Fruit fly (Drosophila melanogaster) whole organism, wandering third instar larva: ENCODE results near the gene CG17065.

Experiments
- Abd-B ChIP-seq: fragments of >200 bp; optimal IDR thresholded peaks from 2 replicates; lab custom pipeline; 2017; ENCODE audit warnings: missing biosample characterization, missing genetic modification characterization
- CG32264 ChIP-seq: fragments of 200-800 bp; sonication (Bioruptor generic); optimal IDR thresholded peaks from 2 replicates; lab custom pipeline; 2016; ENCODE audit warnings: missing biosample characterization, missing genetic modification characterization
- CG9705 ChIP-seq: fragments of 200-800 bp; sonication (Bioruptor generic); optimal IDR thresholded peaks from 2 replicates; lab custom pipeline; 2018; ENCODE audit warnings: missing biosample characterization, mild to moderate bottlenecking, missing genetic modification characterization
- CrebA ChIP-seq: fragments of 200-800 bp; sonication (Bioruptor generic); optimal IDR thresholded peaks from 2 replicates; lab custom pipeline; 2016; ENCODE audit warnings: missing biosample characterization, mild to moderate bottlenecking, missing genetic modification characterization, borderline replicate concordance
- Dfd ChIP-seq: fragments of >200 bp; optimal IDR thresholded peaks from 2 replicates; lab custom pipeline; 2017; ENCODE audit warnings: missing biosample characterization, missing genetic modification characterization
- Dif ChIP-seq: fragments of 200-275, 200-300 bp; sonication (Bioruptor generic); optimal IDR thresholded peaks from 2 replicates; lab custom pipeline; 2018; ENCODE audit warnings: missing biosample characterization, missing genetic modification characterization; ENCODE audit not compliant: partially characterized antibody
- GATAd ChIP-seq: sonication (Bioruptor generic); optimal IDR thresholded peaks from 2 replicates; lab custom pipeline; 2016; ENCODE audit warnings: missing biosample characterization, missing genetic modification characterization
- HLH106 ChIP-seq: fragments of 200-800 bp; optimal IDR thresholded peaks from 3 replicates; lab custom pipeline; 2019; ENCODE audit warnings: missing biosample characterization, mild to moderate bottlenecking, missing genetic modification characterization, moderate library complexity
- Hr78 ChIP-seq: fragments of >200 bp; optimal IDR thresholded peaks from 2 replicates; lab custom pipeline; 2017; ENCODE audit warnings: missing biosample characterization, missing genetic modification characterization
- Hr83 ChIP-seq: fragments of 200-300 bp; sonication (Bioruptor generic); optimal IDR thresholded peaks from 2 replicates; lab custom pipeline; 2016; ENCODE audit warnings: missing biosample characterization, mild to moderate bottlenecking, missing genetic modification characterization, moderate library complexity; ENCODE audit not compliant: poor library complexity, severe bottlenecking
- Jra ChIP-seq: sonication (Bioruptor generic); optimal IDR thresholded peaks from 2 replicates; lab custom pipeline; 2016; ENCODE audit warnings: missing biosample characterization, missing genetic modification characterization
- Mio ChIP-seq: sonication (Bioruptor generic); optimal IDR thresholded peaks from 2 replicates; lab custom pipeline; 2016; ENCODE audit warnings: missing biosample characterization, missing genetic modification characterization
- Myc ChIP-seq: fragments of >200 bp; optimal IDR thresholded peaks from 2 replicates; lab custom pipeline; 2017
- N ChIP-seq: fragments of >200 bp; optimal IDR thresholded peaks from 2 replicates; lab custom pipeline; 2018; ENCODE audit warnings: missing biosample characterization, missing external identifiers, missing genetic modification characterization
- OdsH ChIP-seq: fragments of 200-800 bp; sonication (Bioruptor generic); optimal IDR thresholded peaks from 2 replicates; lab custom pipeline; 2016; ENCODE audit warnings: missing biosample characterization, mild to moderate bottlenecking, missing genetic modification characterization
- Rel ChIP-seq, 2 experiments: fragments of 200-800 bp; sonication (Bioruptor generic) in 1 of 2; optimal IDR thresholded peaks; 2 replicates in 1 of 2; 3 replicates in 1 of 2; lab custom pipeline; 2016 to 2019; ENCODE audit warnings: mild to moderate bottlenecking in 2 of 2, missing biosample characterization in 2 of 2, missing genetic modification characterization in 2 of 2, moderate library complexity in 1 of 2
- Sp1 ChIP-seq: fragments of 200-800 bp; sonication (Bioruptor generic); optimal IDR thresholded peaks from 3 replicates; lab custom pipeline; 2019; ENCODE audit warnings: missing biosample characterization, mild to moderate bottlenecking, missing genetic modification characterization, moderate library complexity
- Vsx2 ChIP-seq: fragments of 200-300, 225-300 bp; sonication (Bioruptor generic); optimal IDR thresholded peaks from 2 replicates; lab custom pipeline; 2018; ENCODE audit warnings: missing biosample characterization, missing genetic modification characterization; ENCODE audit not compliant: partially characterized antibody
- br ChIP-seq: fragments of 200-800 bp; sonication (Bioruptor generic); optimal IDR thresholded peaks from 2 replicates; lab custom pipeline; 2016; ENCODE audit warnings: missing biosample characterization, missing genetic modification characterization
- brk ChIP-seq: fragments of 200-800 bp; sonication (Bioruptor generic); optimal IDR thresholded peaks from 2 replicates; lab custom pipeline; 2016; ENCODE audit warnings: missing biosample characterization, mild to moderate bottlenecking, missing genetic modification characterization
- dl ChIP-seq, 2 experiments: fragments of 175-275, 200-275 bp in 1 of 2; fragments of 200-275 bp in 1 of 2; sonication (Bioruptor generic); optimal IDR thresholded peaks; lab custom pipeline; 2018; ENCODE audit warnings: mild to moderate bottlenecking in 2 of 2, missing biosample characterization in 2 of 2, missing genetic modification characterization in 2 of 2, moderate library complexity in 2 of 2; ENCODE audit not compliant: partially characterized antibody in 2 of 2, insufficient read depth in 1 of 2
- dmrt93B ChIP-seq: fragments of 200-800 bp; sonication (Bioruptor generic); optimal IDR thresholded peaks from 2 replicates; lab custom pipeline; 2018; ENCODE audit warnings: missing biosample characterization, mild to moderate bottlenecking, missing genetic modification characterization
- dsf ChIP-seq: sonication (Bioruptor generic); optimal IDR thresholded peaks from 2 replicates; lab custom pipeline; 2016; ENCODE audit warnings: missing biosample characterization, missing genetic modification characterization, borderline replicate concordance
- ey ChIP-seq: fragments of 200-800 bp; sonication (Bioruptor generic); optimal IDR thresholded peaks from 2 replicates; lab custom pipeline; 2016; ENCODE audit warnings: missing biosample characterization, missing genetic modification characterization
- foxo ChIP-seq, 2 experiments: fragments of 200-800 bp; sonication (Bioruptor generic); optimal IDR thresholded peaks; 2 replicates in 1 of 2; 3 replicates in 1 of 2; lab custom pipeline; 2016 to 2017; ENCODE audit warnings: missing biosample characterization in 2 of 2, missing genetic modification characterization in 2 of 2
- fru ChIP-seq: fragments of 200-800 bp; sonication (Bioruptor generic); optimal IDR thresholded peaks from 3 replicates; lab custom pipeline; 2016; ENCODE audit warnings: missing biosample characterization, mild to moderate bottlenecking, missing genetic modification characterization
- h ChIP-seq: fragments of 200-800 bp; sonication (Bioruptor generic); optimal IDR thresholded peaks from 3 replicates; lab custom pipeline; 2016; ENCODE audit warnings: missing biosample characterization, mild to moderate bottlenecking, missing genetic modification characterization
- jim ChIP-seq: fragments of 175-275, 200-325 bp; sonication (Bioruptor generic); optimal IDR thresholded peaks from 2 replicates; lab custom pipeline; 2016; ENCODE audit warnings: missing biosample characterization, mild to moderate bottlenecking, missing genetic modification characterization
- lola ChIP-seq: fragments of >200 bp; optimal IDR thresholded peaks from 2 replicates; lab custom pipeline; 2017; ENCODE audit warnings: missing biosample characterization, missing genetic modification characterization
- pan ChIP-seq: fragments of >200 bp; optimal IDR thresholded peaks from 2 replicates; lab custom pipeline; 2017
- psq ChIP-seq: fragments of 200-800 bp; sonication (Bioruptor generic); optimal IDR thresholded peaks from 3 replicates; lab custom pipeline; 2017; ENCODE audit warnings: missing biosample characterization, mild to moderate bottlenecking, missing genetic modification characterization, moderate library complexity
- rgr ChIP-seq: fragments of 200-800 bp; sonication (Bioruptor generic); optimal IDR thresholded peaks from 3 replicates; lab custom pipeline; 2016; ENCODE audit warnings: missing biosample characterization, mild to moderate bottlenecking, missing genetic modification characterization
- sage ChIP-seq: fragments of 200-800 bp; sonication (Bioruptor generic); optimal IDR thresholded peaks from 2 replicates; lab custom pipeline; 2016; ENCODE audit warnings: missing biosample characterization, mild to moderate bottlenecking, missing genetic modification characterization
- sv ChIP-seq: fragments of 200-800 bp; sonication (Bioruptor generic); optimal IDR thresholded peaks from 3 replicates; lab custom pipeline; 2016; ENCODE audit warnings: missing biosample characterization, missing genetic modification characterization
- tai ChIP-seq: sonication (Bioruptor generic); optimal IDR thresholded peaks from 2 replicates; lab custom pipeline; 2016; ENCODE audit warnings: missing biosample characterization, missing genetic modification characterization
- usp ChIP-seq: fragments of >200 bp; optimal IDR thresholded peaks from 2 replicates; lab custom pipeline; 2017; ENCODE audit warnings: missing biosample characterization, missing genetic modification characterization
- woc ChIP-seq: sonication (Bioruptor generic); optimal IDR thresholded peaks from 2 replicates; lab custom pipeline; 2016; ENCODE audit warnings: missing biosample characterization, mild to moderate bottlenecking, missing genetic modification characterization

The CG17065 gene

DNA sequence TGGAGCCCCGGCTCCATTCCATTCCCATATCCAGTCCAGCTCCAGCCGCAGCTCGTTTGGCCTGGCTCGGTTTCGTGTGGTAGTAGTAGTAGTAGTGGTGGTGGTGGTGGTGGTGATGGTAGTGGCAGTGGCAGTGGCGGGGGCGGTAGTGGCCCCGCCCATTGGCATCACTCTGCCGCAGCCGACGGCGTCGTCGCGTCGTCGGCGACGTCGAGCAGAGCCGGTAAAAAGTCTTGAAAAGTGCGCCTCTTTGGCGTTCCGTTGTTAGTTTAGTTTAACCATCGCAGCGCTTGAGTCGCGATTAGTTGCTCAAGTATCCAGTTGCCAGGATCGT, 17.4 kb downstream of the CG17065 start, which contains the start of gene obst-A:
Gene obst-A (plus strand): TSS at position 248 of the 334 bp plus-strand sequence.
- TF ChIP-seq sage = no peak
- TF ChIP-seq CG32264 = no peak
- no peak for TF ChIP-seq Vsx2
- TF ChIP-seq Dif = no peak
- TF ChIP-seq HLH106 (tag; lab: Kevin White, UChicago) = no peak
- TF ChIP-seq Mio (GFP tag; lab: Kevin White, UChicago) = no peak

DNA sequence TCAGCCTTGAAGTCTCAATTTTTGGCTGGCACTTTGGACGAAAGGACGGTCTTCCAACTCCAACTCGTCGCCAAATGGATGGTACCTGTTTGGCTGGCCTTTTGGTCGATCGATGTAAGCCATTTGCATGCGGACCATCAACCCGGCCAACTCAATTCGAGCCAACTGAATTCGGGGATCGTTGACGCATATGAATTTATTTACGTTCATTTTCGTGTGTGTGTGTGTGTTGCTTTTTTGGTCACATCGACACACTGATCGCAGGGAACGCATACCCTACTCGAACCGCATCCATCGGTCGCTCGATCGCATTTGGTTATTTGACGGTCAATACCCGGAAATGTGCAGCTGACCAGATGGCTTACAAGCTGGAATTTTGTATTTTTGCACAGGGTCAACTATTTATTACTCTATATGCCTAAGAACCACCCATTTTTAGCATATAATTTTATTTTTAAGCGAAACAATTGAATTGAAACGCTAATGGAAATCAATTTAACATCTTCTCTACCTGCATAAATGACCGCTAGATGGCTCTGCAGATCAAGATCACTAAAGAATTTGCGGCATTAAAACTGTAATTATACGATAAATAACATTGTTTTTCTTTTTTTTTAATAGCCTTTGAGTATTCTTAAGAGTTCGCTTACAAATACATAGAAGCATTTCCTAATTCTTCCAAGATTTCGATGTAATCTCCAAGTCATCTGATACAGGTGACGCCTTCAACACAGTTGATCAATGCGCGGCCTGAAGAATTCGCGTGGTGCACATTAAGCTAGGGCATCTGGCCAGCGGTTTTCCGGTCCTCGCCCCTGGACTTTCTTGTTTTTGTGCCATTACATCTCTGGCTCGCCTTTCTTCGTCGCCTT, 18.0 kb downstream of the CG17065 start:
- TF ChIP-seq CrebA (no peak), psq (peak; percentile 1), Vsx2 (peak; percentile 38), Abd-B (GFP tag; lab: Kevin White, UChicago) (no peak), woc (GFP tag; lab: Kevin White, UChicago) (peak; percentile 46)
- TF ChIP-seq, all 38 proteins: peak for 3

DNA sequence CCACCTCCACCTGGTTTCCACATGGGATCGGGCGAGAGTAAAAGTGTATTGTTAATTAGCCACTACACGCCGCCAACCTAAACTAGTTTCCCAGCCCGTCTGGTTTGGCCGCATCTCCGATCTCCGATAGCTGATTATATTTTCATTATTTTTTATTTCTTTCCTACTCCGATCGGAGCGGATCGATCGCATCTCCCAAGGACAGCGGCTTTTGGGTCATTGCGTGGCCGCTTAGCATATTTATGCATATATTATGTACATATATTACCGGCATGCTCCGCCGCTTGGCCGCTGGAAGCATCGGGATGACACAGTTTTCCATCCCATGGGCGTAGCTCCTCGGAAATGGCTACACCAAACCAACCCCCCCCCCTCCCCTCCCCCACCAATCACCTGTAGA, 19.1 kb downstream of the CG17065 start:
- TF ChIP-seq sv (GFP tag; lab: Kevin White, UChicago) (no peak), pan (no peak), usp (GFP tag; lab: Kevin White, UChicago) (no peak), OdsH (no peak), lola (GFP tag; lab: Kevin White, UChicago) (no peak), Dif (no peak), Abd-B (GFP tag; lab: Kevin White, UChicago) (no peak), tai (GFP tag; lab: Kevin White, UChicago) (no peak), psq (no peak), Myc (no peak), Dfd (GFP tag; lab: Kevin White, UChicago) (no peak), jim (no peak), GATAd (GFP tag; lab: Kevin White, UChicago) (no peak), Sp1 (GFP tag; lab: Kevin White, UChicago) (no peak), dsf (GFP tag; lab: Kevin White, UChicago) (no peak), brk (GFP tag; lab: Kevin White, UChicago) (no peak), Rel (GFP tag; optimal IDR thresholded peaks at IDR 0.05; lab: Kevin White, UChicago) (no peak), Rel (tag; optimal IDR thresholded peaks at IDR 0.05; lab: Kevin White, UChicago) (no peak), h (GFP tag; lab: Kevin White, UChicago) (no peak)
- TF ChIP-seq, all 38 proteins: peak for 0

DNA sequence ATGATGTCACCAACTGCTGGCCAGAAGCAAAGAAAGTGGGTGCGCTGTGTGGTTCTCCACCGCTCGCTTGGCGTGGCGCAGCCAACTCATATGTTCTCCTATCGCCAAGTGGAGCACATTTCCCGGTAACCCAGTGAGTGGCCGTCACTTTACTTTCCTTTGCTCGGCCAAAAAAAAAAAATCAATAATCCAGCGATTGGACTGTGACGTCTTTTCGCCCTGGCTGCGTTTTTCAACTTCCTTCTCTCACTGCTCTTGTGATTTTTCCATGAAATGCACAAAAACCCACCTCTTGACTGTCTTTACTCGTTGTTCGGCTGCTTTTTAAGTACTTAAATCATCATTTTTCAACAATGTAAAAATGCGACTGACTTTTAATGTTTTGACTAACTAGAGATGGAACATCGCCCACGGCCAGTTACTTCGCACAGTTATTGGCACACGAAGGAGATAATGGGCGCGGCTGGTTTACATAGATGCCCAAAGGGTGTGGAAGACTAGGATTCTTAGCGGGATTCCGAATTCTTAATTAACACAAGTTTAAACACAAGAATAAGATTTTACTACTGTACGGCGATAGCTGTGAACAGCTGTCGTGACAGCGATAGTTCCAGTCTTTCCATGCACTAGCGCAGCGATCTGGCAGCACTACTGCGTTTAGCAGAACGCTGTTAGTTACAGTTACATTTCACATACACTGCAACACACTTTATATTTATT, 21.0 kb downstream of the CG17065 start, which contains the start of gene sw:
Gene sw (minus strand): TSS at position 589 of the 720 bp plus-strand sequence.
- TF ChIP-seq CG32264 (no peak), CG9705 (GFP tag; lab: Kevin White, UChicago) (peak; percentile 52), Hr83 (GFP tag; lab: Kevin White, UChicago) (no peak), jim (no peak), dl (GFP tag; optimal IDR thresholded peaks at IDR 0.05; lab: Kevin White, UChicago; ENCODE audit: insufficient read depth in 1 of 2, partially characterized antibody in 2 of 2) (no peak), Hr78 (GFP tag; lab: Kevin White, UChicago) (no peak), woc (GFP tag; lab: Kevin White, UChicago) (peak; percentile 78), dmrt93B (peak; percentile 47), CrebA (no peak), Myc (no peak), Sp1 (GFP tag; lab: Kevin White, UChicago) (peak; percentile 43), HLH106 (tag; lab: Kevin White, UChicago) (peak; percentile 76), Mio (GFP tag; lab: Kevin White, UChicago) (no peak), brk (GFP tag; lab: Kevin White, UChicago) (no peak), Jra (peak; percentile 46), OdsH (no peak), sv (GFP tag; lab: Kevin White, UChicago) (peak; percentile 17), Abd-B (GFP tag; lab: Kevin White, UChicago) (no peak), psq (peak; percentile 13), h (GFP tag; lab: Kevin White, UChicago) (peak; percentile 31), fru (GFP tag; lab: Kevin White, UChicago) (peak; percentile 73), ey (peak; percentile 56), br (GFP tag; lab: Kevin White, UChicago) (peak; percentile 54), foxo (GFP tag; optimal IDR thresholded peaks at IDR 0.05; lab: Kevin White, UChicago) (peak in 1 of 2 experiments; percentile 53), GATAd (GFP tag; lab: Kevin White, UChicago) (no peak), sage (no peak), N (GFP tag; lab: Kevin White, UChicago) (no peak), Vsx2 (no peak), usp (GFP tag; lab: Kevin White, UChicago) (no peak), Dif (no peak), rgr (GFP tag; lab: Kevin White, UChicago) (peak; percentile 26), Dfd (GFP tag; lab: Kevin White, UChicago) (no peak), Rel (GFP tag; optimal IDR thresholded peaks at IDR 0.05; lab: Kevin White, UChicago) (no peak), Rel (tag; optimal IDR thresholded peaks at IDR 0.05; lab: Kevin White, UChicago) (no peak), lola (GFP tag; lab: Kevin White, UChicago) (no peak), tai (GFP tag; lab: Kevin White, UChicago) (peak; percentile 39)
